Worm (Caenorhabditis elegans): ENCODE measurements around the gene col-128.

The col-128 gene

DNA sequence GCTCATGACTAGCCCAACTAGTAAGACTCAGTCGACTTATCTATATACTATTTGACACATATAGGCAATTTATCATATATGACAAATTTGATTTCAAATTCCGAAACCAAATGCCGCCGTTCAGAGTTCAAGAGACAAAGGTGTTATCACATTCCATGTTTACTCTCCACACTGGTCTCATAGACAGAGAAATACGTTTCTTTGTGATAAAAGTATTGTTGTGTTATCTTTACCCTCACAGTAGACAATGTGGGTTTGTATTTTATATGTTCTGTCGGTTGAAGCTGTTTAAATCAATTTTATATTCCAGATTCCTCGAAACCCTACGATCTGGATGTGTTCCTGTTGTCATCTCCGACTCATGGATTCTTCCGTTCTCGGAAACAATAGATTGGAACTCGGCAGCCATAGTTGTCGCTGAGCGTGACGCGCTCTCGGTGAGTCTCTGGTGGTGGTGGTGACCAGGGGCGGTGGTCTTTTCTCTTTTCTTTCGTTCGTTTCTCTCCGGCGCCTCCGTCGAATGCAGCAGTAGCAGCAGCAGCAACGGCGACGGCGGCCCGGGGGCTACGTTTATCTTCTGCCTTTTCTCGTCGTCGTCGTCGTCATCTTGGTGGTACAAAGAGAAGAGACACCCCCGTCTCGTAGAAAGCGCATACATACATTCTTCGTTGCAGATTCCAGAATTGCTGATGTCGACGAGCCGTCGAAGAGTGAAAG is 30.8 kb upstream of the col-128 start:
- no peak for TF ChIP-seq ama-1 (optimal IDR thresholded peaks at IDR 0.05)
- TF ChIP-seq ztf-11 (tag; optimal IDR thresholded peaks at IDR 0.05), result no peak
- no peak for TF ChIP-seq nhr-11 (tag; optimal IDR thresholded peaks at IDR 0.05)
- TF ChIP-seq elt-3 (tag; optimal IDR thresholded peaks at IDR 0.05), result no peak
- TF ChIP-seq fos-1 (tag; optimal IDR thresholded peaks at IDR 0.05), result peak; percentile 31
- peak; percentile 7 for TF ChIP-seq crh-2 (tag; optimal IDR thresholded peaks at IDR 0.05)
- no peak for TF ChIP-seq ceh-16 (tag; optimal IDR thresholded peaks at IDR 0.05)
- TF ChIP-seq mab-5 (tag; optimal IDR thresholded peaks at IDR 0.05), result no peak
- TF ChIP-seq unc-39 (tag; optimal IDR thresholded peaks at IDR 0.05), result no peak
- TF ChIP-seq blmp-1 (tag; optimal IDR thresholded peaks at IDR 0.05; ENCODE audit: insufficient read depth), result no peak
- TF ChIP-seq nhr-237 (tag; optimal IDR thresholded peaks at IDR 0.05), result no peak
- no peak for TF ChIP-seq dmd-4 (tag; optimal IDR thresholded peaks at IDR 0.05)
- TF ChIP-seq lin-11 (tag; optimal IDR thresholded peaks at IDR 0.05), result no peak
- TF ChIP-seq sma-3 (GFP tag; optimal IDR thresholded peaks at IDR 0.05), result no peak
- no peak for TF ChIP-seq F13H6.1 (tag; optimal IDR thresholded peaks at IDR 0.05)
- TF ChIP-seq nhr-6 (tag; optimal IDR thresholded peaks at IDR 0.05), result no peak
- TF ChIP-seq C34F6.9 (tag; optimal IDR thresholded peaks at IDR 0.05), result no peak

DNA sequence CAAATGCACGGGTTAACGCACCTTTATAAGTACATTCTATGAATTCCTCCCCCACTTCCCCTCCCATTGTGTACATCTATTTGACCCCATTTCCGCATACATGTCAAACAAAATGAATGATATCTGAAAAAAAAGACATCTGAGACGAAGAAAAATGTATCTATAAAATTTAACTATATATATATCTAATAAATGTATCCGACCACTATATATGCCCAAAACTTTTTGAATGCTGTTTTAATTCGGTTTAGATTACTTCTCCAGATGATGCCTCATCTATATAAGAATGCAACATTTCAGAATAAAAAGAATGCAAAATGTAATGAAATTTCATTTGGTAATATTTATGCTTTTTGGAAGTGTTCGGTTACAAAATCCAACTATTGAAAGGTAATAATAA is 26.7 kb upstream of the col-128 start, which contains the start of gene rib-1:
Gene rib-1 (plus strand): TSS at position 301 of the 400 bp plus-strand sequence.
- no peak for TF ChIP-seq alr-1 (tag; optimal IDR thresholded peaks at IDR 0.05)
- no peak for TF ChIP-seq dmd-4 (tag; optimal IDR thresholded peaks at IDR 0.05)
- TF ChIP-seq nhr-129 (tag; optimal IDR thresholded peaks at IDR 0.05), result no peak
- no peak for TF ChIP-seq C34F6.9 (tag; optimal IDR thresholded peaks at IDR 0.05)
- TF ChIP-seq nhr-25 (tag; optimal IDR thresholded peaks at IDR 0.05), result no peak
- TF ChIP-seq nhr-11 (tag; optimal IDR thresholded peaks at IDR 0.05), result no peak
- no peak for TF ChIP-seq ama-1 (optimal IDR thresholded peaks at IDR 0.05)
- no peak for TF ChIP-seq sma-3 (GFP tag; optimal IDR thresholded peaks at IDR 0.05)
- TF ChIP-seq lin-13 (GFP tag; optimal IDR thresholded peaks at IDR 0.05), result no peak
- TF ChIP-seq Y55F3AM.14 (GFP tag; optimal IDR thresholded peaks at IDR 0.05), result no peak
- TF ChIP-seq lin-11 (tag; optimal IDR thresholded peaks at IDR 0.05), result no peak
- no peak for TF ChIP-seq nhr-21 (tag; optimal IDR thresholded peaks at IDR 0.05)
- TF ChIP-seq egl-27 (tag; optimal IDR thresholded peaks at IDR 0.05), result no peak
- TF ChIP-seq unc-39 (tag; optimal IDR thresholded peaks at IDR 0.05), result no peak

ce11 chrIV:11574331-11574730 is 22.6 kb upstream of the col-128 start:
- TF ChIP-seq elt-3 (tag; optimal IDR thresholded peaks at IDR 0.05), result no peak
- TF ChIP-seq gmeb-1 (tag; optimal IDR thresholded peaks at IDR 0.05), result no peak
- no peak for TF ChIP-seq nhr-11 (tag; optimal IDR thresholded peaks at IDR 0.05)

ce11 chrIV:11572524-11572923 is 20.8 kb upstream of the col-128 start:
- TF ChIP-seq nhr-6 (tag; optimal IDR thresholded peaks at IDR 0.05) (no peak), lsy-2 (tag; optimal IDR thresholded peaks at IDR 0.05) (peak in 1 of 2 experiments; percentile 21), mab-5 (tag; optimal IDR thresholded peaks at IDR 0.05) (peak; percentile 61), F13H6.1 (tag; optimal IDR thresholded peaks at IDR 0.05) (peak; percentile 35)

ce11 chrIV:11571374-11571839 is 19.6 kb upstream of the col-128 start:
- peak; percentile 10 for TF ChIP-seq sem-4 (tag; optimal IDR thresholded peaks at IDR 0.05)
- no peak for TF ChIP-seq snpc-4 (tag; optimal IDR thresholded peaks at IDR 0.05)
- peak; percentile 47 for TF ChIP-seq fos-1 (tag; optimal IDR thresholded peaks at IDR 0.05)
- peak; percentile 45 for TF ChIP-seq nhr-25 (tag; optimal IDR thresholded peaks at IDR 0.05)
- TF ChIP-seq ceh-82 (tag; optimal IDR thresholded peaks at IDR 0.05), result no peak
- TF ChIP-seq Y55F3AM.14 (GFP tag; optimal IDR thresholded peaks at IDR 0.05), result peak; percentile 24
- TF ChIP-seq F13H6.1 (tag; optimal IDR thresholded peaks at IDR 0.05), result peak; percentile 12
- peak; percentile 63 for TF ChIP-seq nhr-129 (tag; optimal IDR thresholded peaks at IDR 0.05)
- TF ChIP-seq ceh-16 (tag; optimal IDR thresholded peaks at IDR 0.05), result peak; percentile 29
- peak; percentile 27 for TF ChIP-seq sma-3 (GFP tag; optimal IDR thresholded peaks at IDR 0.05)

DNA sequence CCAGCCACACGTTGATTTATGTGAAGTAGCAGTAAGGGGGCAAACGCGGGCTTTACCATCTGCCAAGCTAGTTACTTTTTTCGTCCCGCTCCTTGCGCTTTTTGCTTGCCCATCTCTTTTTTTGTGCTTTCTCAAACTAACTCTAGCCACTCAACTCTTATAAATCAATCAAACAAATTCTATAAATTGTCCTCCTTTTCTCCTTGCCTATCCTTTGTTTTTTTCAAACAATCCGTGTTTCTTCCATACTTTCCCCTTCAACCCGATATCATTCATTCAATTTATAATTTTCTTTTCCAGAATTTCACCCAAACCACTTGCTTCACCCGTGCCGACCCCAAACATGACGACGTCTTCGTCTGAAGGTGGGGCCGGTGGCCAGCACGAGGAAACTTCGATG is 18.4 kb upstream of the col-128 start, which contains the start of gene srgp-1:
Gene srgp-1 (plus strand): TSS at position 301 of the 400 bp plus-strand sequence.
- no peak for TF ChIP-seq peb-1 (tag; optimal IDR thresholded peaks at IDR 0.05)
- TF ChIP-seq crh-2 (tag; optimal IDR thresholded peaks at IDR 0.05), result no peak
- no peak for TF ChIP-seq nhr-77 (tag; optimal IDR thresholded peaks at IDR 0.05)
- TF ChIP-seq unc-39 (tag; optimal IDR thresholded peaks at IDR 0.05), result no peak
- no peak for TF ChIP-seq elt-1 (tag; optimal IDR thresholded peaks at IDR 0.05)
- TF ChIP-seq nhr-6 (tag; optimal IDR thresholded peaks at IDR 0.05), result no peak
- no peak for TF ChIP-seq ceh-82 (tag; optimal IDR thresholded peaks at IDR 0.05)
- TF ChIP-seq unc-62 (GFP tag; optimal IDR thresholded peaks at IDR 0.05), result no peak
- TF ChIP-seq nhr-237 (tag; optimal IDR thresholded peaks at IDR 0.05), result no peak
- no peak for TF ChIP-seq ama-1 (optimal IDR thresholded peaks at IDR 0.05)
- TF ChIP-seq sem-4 (tag; optimal IDR thresholded peaks at IDR 0.05), result no peak
- TF ChIP-seq nhr-129 (tag; optimal IDR thresholded peaks at IDR 0.05), result no peak
- no peak for TF ChIP-seq lin-13 (GFP tag; optimal IDR thresholded peaks at IDR 0.05)
- TF ChIP-seq alr-1 (tag; optimal IDR thresholded peaks at IDR 0.05), result no peak
- TF ChIP-seq mbf-1 (tag; optimal IDR thresholded peaks at IDR 0.05), result no peak
- no peak for TF ChIP-seq nhr-23 (tag; optimal IDR thresholded peaks at IDR 0.05)
- TF ChIP-seq egl-27 (tag; optimal IDR thresholded peaks at IDR 0.05), result no peak
- TF ChIP-seq ZK546.5 (tag; optimal IDR thresholded peaks at IDR 0.05), result no peak
- no peak for TF ChIP-seq elt-3 (tag; optimal IDR thresholded peaks at IDR 0.05)

All from whole organism, L2 larva.